Fruit fly (Drosophila melanogaster) whole organism, embryonic: ENCODE data around the gene CG9757.
A peak's percentile ranks its signal among the peaks of the same experiment; 100 is the strongest.

Experiments used
- CG10959 ChIP-seq: fragments of 200-800 bp; sonication (Bioruptor generic); IDR thresholded peaks from 2 replicates; pipeline ENCODE4 v1.3.6; 2022; ENCODE audit warnings: missing biosample characterization, missing genetic modification characterization
- CG11085 ChIP-seq: fragments of 200-800 bp; sonication (Bioruptor generic); IDR thresholded peaks from 2 replicates; pipeline ENCODE4 v1.3.6; 2022; ENCODE audit warnings: missing biosample characterization, missing genetic modification characterization
- CG11398 ChIP-seq: fragments of 200-800 bp; sonication (Bioruptor generic); optimal IDR thresholded peaks from 2 replicates; lab custom pipeline; 2016; ENCODE audit warnings: missing biosample characterization, missing genetic modification characterization
- CG11560 ChIP-seq: fragments of 200-800 bp; sonication (Bioruptor generic); IDR thresholded peaks from 3 replicates; pipeline ENCODE4 v1.3.6; 2022; ENCODE audit warnings: missing biosample characterization, missing genetic modification characterization
- CG12236 ChIP-seq: fragments of 200-800 bp; sonication (Bioruptor generic); optimal IDR thresholded peaks from 2 replicates; lab custom pipeline; 2016; ENCODE audit warnings: missing biosample characterization, missing genetic modification characterization
- CG12769 ChIP-seq: fragments of 200-800 bp; sonication (Bioruptor generic); optimal IDR thresholded peaks from 2 replicates; lab custom pipeline; 2019; ENCODE audit warnings: missing biosample characterization, mild to moderate bottlenecking, missing genetic modification characterization, moderate library complexity
- CG13424 ChIP-seq: fragments of 200-800 bp; sonication (Bioruptor generic); optimal IDR thresholded peaks from 2 replicates; lab custom pipeline; 2019; ENCODE audit warnings: missing biosample characterization, mild to moderate bottlenecking, missing genetic modification characterization, moderate library complexity
- CG13894 ChIP-seq: fragments of 200-800 bp; sonication (Bioruptor generic); optimal IDR thresholded peaks from 3 replicates; lab custom pipeline; 2018; ENCODE audit warnings: missing biosample characterization, mild to moderate bottlenecking, missing genetic modification characterization, moderate library complexity
- CG14667 ChIP-seq: fragments of 200-800 bp; sonication (Bioruptor generic); IDR thresholded peaks from 2 replicates; pipeline ENCODE4 v1.3.6; 2022; ENCODE audit warnings: missing biosample characterization, missing genetic modification characterization
- CG14860 ChIP-seq: fragments of 200-800 bp; sonication (Bioruptor generic); IDR thresholded peaks from 3 replicates; pipeline ENCODE4 v1.3.6; 2022; ENCODE audit warnings: missing biosample characterization, missing genetic modification characterization; ENCODE audit not compliant: partially characterized antibody
- CG1529 ChIP-seq: fragments of 200-800 bp; sonication (Bioruptor generic); optimal IDR thresholded peaks from 3 replicates; lab custom pipeline; 2018; ENCODE audit warnings: missing biosample characterization, missing genetic modification characterization
- CG1602 ChIP-seq: fragments of 200-800 bp; sonication (Bioruptor generic); optimal IDR thresholded peaks from 3 replicates; lab custom pipeline; 2016; ENCODE audit warnings: missing biosample characterization, missing genetic modification characterization
- CG16815 ChIP-seq: fragments of 200-800 bp; sonication (Bioruptor generic); optimal IDR thresholded peaks from 3 replicates; lab custom pipeline; 2017; ENCODE audit warnings: missing biosample characterization, mild to moderate bottlenecking, missing genetic modification characterization
- CG17186 ChIP-seq: fragments of 200-800 bp; sonication (Bioruptor generic); optimal IDR thresholded peaks from 3 replicates; lab custom pipeline; 2017; ENCODE audit warnings: missing biosample characterization, missing genetic modification reagents, missing genetic modification characterization
- CG17802 ChIP-seq: fragments of 200-800 bp; sonication (Bioruptor generic); optimal IDR thresholded peaks from 2 replicates; lab custom pipeline; 2018; ENCODE audit warnings: missing biosample characterization, mild to moderate bottlenecking, missing genetic modification characterization, moderate library complexity
- CG1792 ChIP-seq: fragments of 200-800 bp; sonication (Bioruptor generic); optimal IDR thresholded peaks from 2 replicates; lab custom pipeline; 2016; ENCODE audit warnings: missing biosample characterization, missing genetic modification characterization
- CG2116 ChIP-seq: fragments of 200-800 bp; sonication (Bioruptor generic); optimal IDR thresholded peaks from 3 replicates; lab custom pipeline; 2018; ENCODE audit warnings: missing biosample characterization, mild to moderate bottlenecking, missing genetic modification characterization
- CG2202 ChIP-seq: fragments of 200-800 bp; sonication (Bioruptor generic); optimal IDR thresholded peaks from 2 replicates; lab custom pipeline; 2018; ENCODE audit warnings: missing biosample characterization, mild to moderate bottlenecking, missing genetic modification characterization
- CG3407 ChIP-seq: fragments of 200-800 bp; sonication (Bioruptor generic); optimal IDR thresholded peaks from 2 replicates; lab custom pipeline; 2018; ENCODE audit warnings: missing biosample characterization, mild to moderate bottlenecking, missing genetic modification characterization
- CG3847 ChIP-seq: fragments of 200-800 bp; sonication (Bioruptor generic); IDR thresholded peaks from 2 replicates; pipeline ENCODE4 v1.3.6; 2022; ENCODE audit warnings: missing biosample characterization, missing genetic modification characterization
- CG5953 ChIP-seq: fragments of 200-800 bp; sonication (Bioruptor generic); IDR thresholded peaks from 2 replicates; pipeline ENCODE4 v1.3.6; 2022; ENCODE audit warnings: missing biosample characterization, missing genetic modification characterization
- CG6272 ChIP-seq: fragments of 200-800 bp; sonication (Bioruptor generic); IDR thresholded peaks from 2 replicates; pipeline ENCODE4 v1.3.6; 2022; ENCODE audit warnings: missing biosample characterization, missing genetic modification characterization
- CG6689 ChIP-seq: fragments of 200-800 bp; sonication (Bioruptor generic); IDR thresholded peaks from 2 replicates; pipeline ENCODE4 v1.3.6; 2022; ENCODE audit warnings: missing biosample characterization, missing genetic modification characterization
- CG7271 ChIP-seq: fragments of 200-800 bp; sonication (Bioruptor generic); optimal IDR thresholded peaks from 2 replicates; lab custom pipeline; 2018; ENCODE audit warnings: missing biosample characterization, mild to moderate bottlenecking, missing genetic modification characterization, moderate library complexity
- HLH54F ChIP-seq: fragments of 200-800 bp; sonication (Bioruptor generic); optimal IDR thresholded peaks from 3 replicates; lab custom pipeline; 2016; ENCODE audit warnings: missing biosample characterization, missing genetic modification characterization
- Hr51 ChIP-seq, 2 experiments: fragments of 200-800 bp; sonication (Bioruptor generic); optimal IDR thresholded peaks; 2 replicates in 1 of 2; 3 replicates in 1 of 2; lab custom pipeline; 2016 to 2018; ENCODE audit warnings: missing biosample characterization in 2 of 2, missing genetic modification characterization in 2 of 2, mild to moderate bottlenecking in 1 of 2, moderate library complexity in 1 of 2
- Hr78 ChIP-seq, 2 experiments: fragments of 200-800 bp in 1 of 2; fragments of >200 bp in 1 of 2; sonication (Bioruptor generic) in 1 of 2; optimal IDR thresholded peaks; 2 replicates each; lab custom pipeline; 2017 to 2019; ENCODE audit warnings: missing biosample characterization in 2 of 2, missing genetic modification characterization in 2 of 2, mild to moderate bottlenecking in 1 of 2, moderate library complexity in 1 of 2
- Hsf ChIP-seq: fragments of 200-800 bp; sonication (Bioruptor generic); optimal IDR thresholded peaks from 3 replicates; lab custom pipeline; 2016; ENCODE audit warnings: missing biosample characterization, missing genetic modification characterization
- Myb ChIP-seq: fragments of 200-800 bp; sonication (Bioruptor generic); optimal IDR thresholded peaks from 2 replicates; lab custom pipeline; 2016; ENCODE audit warnings: missing biosample characterization, missing genetic modification characterization
- Nf-YA ChIP-seq: fragments of 200-800 bp; sonication (Bioruptor generic); IDR thresholded peaks from 2 replicates; pipeline ENCODE4 v1.3.6; 2022; ENCODE audit warnings: missing biosample characterization, missing genetic modification characterization
- Six4 ChIP-seq: fragments of 200-800 bp; sonication (Bioruptor generic); optimal IDR thresholded peaks from 2 replicates; lab custom pipeline; 2016; ENCODE audit warnings: missing biosample characterization, missing genetic modification characterization
- abd-A ChIP-seq: fragments of 200-800 bp; sonication (Bioruptor generic); optimal IDR thresholded peaks from 3 replicates; lab custom pipeline; 2019; ENCODE audit warnings: missing biosample characterization, mild to moderate bottlenecking, missing genetic modification characterization, moderate library complexity
- al ChIP-seq: fragments of 200-800 bp; sonication (Bioruptor generic); IDR thresholded peaks from 2 replicates; pipeline ENCODE4 v1.3.6; 2022; ENCODE audit warnings: missing biosample characterization, missing genetic modification characterization
- cato ChIP-seq: fragments of 200-800 bp; sonication (Bioruptor generic); optimal IDR thresholded peaks from 2 replicates; lab custom pipeline; 2016; ENCODE audit warnings: missing biosample characterization, missing genetic modification characterization, borderline replicate concordance
- chinmo ChIP-seq: fragments of 200-800 bp; sonication (Bioruptor generic); IDR thresholded peaks from 4 replicates; pipeline ENCODE4 v1.3.6; 2022; ENCODE audit warnings: missing biosample characterization, missing genetic modification characterization; ENCODE audit not compliant: partially characterized antibody
- ftz-f1 ChIP-seq: fragments of 200-800 bp; sonication (Bioruptor generic); optimal IDR thresholded peaks from 2 replicates; lab custom pipeline; 2016; ENCODE audit warnings: missing biosample characterization, missing genetic modification characterization
- grn ChIP-seq: fragments of 200-800 bp; sonication (Bioruptor generic); optimal IDR thresholded peaks from 3 replicates; lab custom pipeline; 2017; ENCODE audit warnings: missing biosample characterization, missing genetic modification characterization
- jigr1 ChIP-seq: fragments of 200-800 bp; sonication (Bioruptor generic); IDR thresholded peaks from 3 replicates; pipeline ENCODE4 v1.3.6; 2022; ENCODE audit warnings: missing biosample characterization, missing genetic modification characterization
- jumu ChIP-seq: fragments of 200-800 bp; sonication (Bioruptor generic); optimal IDR thresholded peaks from 3 replicates; lab custom pipeline; 2016; ENCODE audit warnings: missing biosample characterization, missing genetic modification characterization
- pum ChIP-seq: fragments of 200-800 bp; sonication (Bioruptor generic); optimal IDR thresholded peaks from 2 replicates; lab custom pipeline; 2016; ENCODE audit warnings: missing biosample characterization, missing genetic modification characterization
- pzg ChIP-seq: fragments of 200-800 bp; sonication (Bioruptor generic); optimal IDR thresholded peaks from 3 replicates; lab custom pipeline; 2018; ENCODE audit warnings: missing biosample characterization, mild to moderate bottlenecking, missing genetic modification characterization, moderate library complexity
- sim ChIP-seq: fragments of 200-800 bp; sonication (Bioruptor generic); IDR thresholded peaks from 2 replicates; pipeline ENCODE4 v1.3.6; 2022; ENCODE audit warnings: missing biosample characterization, missing genetic modification characterization
- slp2 ChIP-seq: fragments of 200-800 bp; sonication (Bioruptor generic); optimal IDR thresholded peaks from 2 replicates; lab custom pipeline; 2016; ENCODE audit warnings: missing biosample characterization, missing genetic modification characterization
- sqz ChIP-seq: fragments of 200-800 bp; sonication (Bioruptor generic); optimal IDR thresholded peaks from 3 replicates; lab custom pipeline; 2018; ENCODE audit warnings: missing biosample characterization, mild to moderate bottlenecking, missing genetic modification characterization
- tap ChIP-seq: fragments of 200-800 bp; optimal IDR thresholded peaks from 3 replicates; lab custom pipeline; 2019; ENCODE audit warnings: missing biosample characterization, mild to moderate bottlenecking, missing genetic modification characterization, moderate library complexity
- wek ChIP-seq: fragments of 200-800 bp; sonication (Bioruptor generic); optimal IDR thresholded peaks from 3 replicates; lab custom pipeline; 2018; ENCODE audit warnings: missing biosample characterization, mild to moderate bottlenecking, missing genetic modification characterization, moderate library complexity
- zen2 ChIP-seq: fragments of 200-800 bp; sonication (Bioruptor generic); IDR thresholded peaks from 3 replicates; pipeline ENCODE4 v1.3.6; 2022; ENCODE audit warnings: missing biosample characterization, missing genetic modification characterization; ENCODE audit not compliant: partially characterized antibody

CG9757 gene

dm6 chr3R:13612333-13612732 lies at the start of gene CG9757:
Gene CG9757, minus strand, starts transcription at chr3R:13612433.
- TF ChIP-seq jigr1 (no peak), CG11085 (no peak), CG2116 (GFP tag; lab: Kevin White, UChicago) (no peak), CG13894 (tag; lab: Kevin White, UChicago) (peak; percentile 13), abd-A (peak; percentile 77)
- TF ChIP-seq, all 482 proteins: peak for 2

- TF ChIP-seq Myb (GFP tag; lab: Kevin White, UChicago) (peak; percentile 35), ftz-f1 (GFP tag; lab: Kevin White, UChicago) (no peak), CG1529 (GFP tag; lab: Kevin White, UChicago) (peak; percentile 42), pum (GFP tag; lab: Kevin White, UChicago) (no peak), CG16815 (no peak), CG3407 (GFP tag; lab: Kevin White, UChicago) (peak; percentile 50), CG12236 (GFP tag; lab: Kevin White, UChicago) (peak; percentile 1), sqz (GFP tag; lab: Kevin White, UChicago) (peak; percentile 67), tap (tag; lab: Kevin White, UChicago) (no peak), Nf-YA (GFP tag; lab: Robert Waterston, UW) (0 out of 2 replicates have a peak, but pooled peaks have one; percentile 35), CG14860 (GFP tag; lab: Robert Waterston, UW) (no peak; the same call in 2 of the 3 replicates), sim (GFP tag; lab: Robert Waterston, UW) (no peak), CG1602 (GFP tag; lab: Kevin White, UChicago) (peak; percentile 25), Six4 (GFP tag; lab: Kevin White, UChicago) (no peak), pzg (GFP tag; lab: Kevin White, UChicago) (peak; percentile 57), Hsf (GFP tag; lab: Kevin White, UChicago) (peak; percentile 65), CG7271 (tag; lab: Kevin White, UChicago) (peak; percentile 78), CG1792 (GFP tag; lab: Kevin White, UChicago) (peak; percentile 24), CG11398 (GFP tag; lab: Kevin White, UChicago) (peak; percentile 77), HLH54F (peak; percentile 44), Hr51 (GFP tag; optimal IDR thresholded peaks at IDR 0.05; lab: Kevin White, UChicago) (peak in 1 of 2 experiments; percentile 0), CG6272 (GFP tag; lab: Robert Waterston, UW) (peak; percentile 49; the same call in 1 of the 2 replicates), CG12769 (tag; lab: Kevin White, UChicago) (peak; percentile 73), chinmo (GFP tag; lab: Robert Waterston, UW) (0 out of 4 replicates have a peak, but pooled peaks have one; percentile 25), grn (no peak), wek (GFP tag; lab: Kevin White, UChicago) (peak; percentile 92), slp2 (GFP tag; lab: Kevin White, UChicago) (peak; percentile 38), zen2 (GFP tag; lab: Robert Waterston, UW) (no peak), jumu (GFP tag; lab: Kevin White, UChicago) (peak; percentile 29), CG17186 (GFP tag; lab: Kevin White, UChicago) (peak; percentile 62), CG13424 (tag; lab: Kevin White, UChicago) (peak; percentile 17), CG6689 (GFP tag; lab: Robert Waterston, UW) (peak; percentile 43), CG11085 (peak; percentile 57; the same call in 1 of the 2 replicates), cato (GFP tag; lab: Kevin White, UChicago) (no peak), CG3847 (GFP tag; lab: Robert Waterston, UW) (peak; percentile 43; the same call in 1 of the 2 replicates), al (GFP tag; lab: Robert Waterston, UW) (peak; percentile 53; the same call in 1 of the 2 replicates), CG17802 (tag; lab: Kevin White, UChicago) (peak; percentile 93), CG11560 (tag; lab: Robert Waterston, UW) (no peak), CG5953 (GFP tag; lab: Robert Waterston, UW) (no peak), CG2202 (tag; lab: Kevin White, UChicago) (peak; percentile 39), Hr78 (GFP tag; optimal IDR thresholded peaks at IDR 0.05; lab: Kevin White, UChicago) (no peak), CG10959 (peak; percentile 29; the same call in 1 of the 2 replicates), CG14667 (peak; percentile 68; the same call in 1 of the 2 replicates)
Observed at dm6 chr3R:13660924-13661659, 48.9 kb upstream of the CG9757 start, which contains the start of gene B52. Gene B52, plus strand, starts transcription at chr3R:13661311.
